Fruit fly (Drosophila melanogaster) whole organism, embryonic: ENCODE data around the gene tra.

ENCODE experiments used
- Abd-B ChIP-seq: fragments of 200-800 bp; sonication (Bioruptor generic); optimal IDR thresholded peaks from 2 replicates; lab custom pipeline; 2018; ENCODE audit warnings: missing biosample characterization, mild to moderate bottlenecking, missing genetic modification characterization, moderate library complexity
- CG10431 ChIP-seq: fragments of 200-800 bp; sonication (Bioruptor generic); optimal IDR thresholded peaks from 3 replicates; lab custom pipeline; 2018; ENCODE audit warnings: missing biosample characterization, mild to moderate bottlenecking, missing genetic modification characterization
- CG10543 ChIP-seq: fragments of 200-800 bp; sonication (Bioruptor generic); optimal IDR thresholded peaks from 3 replicates; lab custom pipeline; 2017; ENCODE audit warnings: missing biosample characterization, mild to moderate bottlenecking, missing genetic modification characterization, moderate library complexity
- CG11093 ChIP-seq: fragments of 200-800 bp; sonication (Bioruptor generic); IDR thresholded peaks from 3 replicates; pipeline ENCODE4 v1.3.6; 2022; ENCODE audit warnings: missing biosample characterization, missing genetic modification characterization
- CG12104 ChIP-seq: fragments of 200-800 bp; sonication (Bioruptor generic); optimal IDR thresholded peaks from 3 replicates; lab custom pipeline; 2016; ENCODE audit warnings: missing biosample characterization, missing genetic modification characterization
- CG12155 ChIP-seq: fragments of 200-800 bp; sonication (Bioruptor generic); optimal IDR thresholded peaks from 3 replicates; lab custom pipeline; 2016; ENCODE audit warnings: missing biosample characterization, missing genetic modification characterization
- CG1233 ChIP-seq: fragments of 200-800 bp; sonication (Bioruptor generic); optimal IDR thresholded peaks from 4 replicates; lab custom pipeline; 2018; ENCODE audit warnings: missing biosample characterization, mild to moderate bottlenecking, missing genetic modification characterization
- CG14050 ChIP-seq: fragments of 200-800 bp; sonication (Bioruptor generic); IDR thresholded peaks from 3 replicates; pipeline ENCODE4 v1.3.6; 2022; ENCODE audit warnings: missing biosample characterization, missing genetic modification characterization
- CG14965 ChIP-seq: fragments of 200-800 bp; sonication (Bioruptor generic); optimal IDR thresholded peaks from 2 replicates; lab custom pipeline; 2016; ENCODE audit warnings: missing biosample characterization, missing genetic modification characterization, borderline replicate concordance
- CG15269 ChIP-seq: fragments of 200-800 bp; sonication (Bioruptor generic); optimal IDR thresholded peaks from 2 replicates; lab custom pipeline; 2018; ENCODE audit warnings: missing biosample characterization, mild to moderate bottlenecking, missing genetic modification characterization, moderate library complexity
- CG15479 ChIP-seq: fragments of 200-800 bp; sonication (Bioruptor generic); optimal IDR thresholded peaks from 3 replicates; lab custom pipeline; 2019; ENCODE audit warnings: missing biosample characterization, mild to moderate bottlenecking, missing genetic modification characterization, moderate library complexity
- CG17568 ChIP-seq: fragments of 200-800 bp; sonication (Bioruptor generic); optimal IDR thresholded peaks from 2 replicates; lab custom pipeline; 2018; ENCODE audit warnings: missing biosample characterization, mild to moderate bottlenecking, missing genetic modification characterization, moderate library complexity
- CG18599 ChIP-seq: fragments of 200-800 bp; sonication (Bioruptor generic); optimal IDR thresholded peaks from 3 replicates; lab custom pipeline; 2017; ENCODE audit warnings: missing biosample characterization, missing genetic modification characterization, mild to moderate bottlenecking, moderate library complexity, missing genetic modification reagents
- CG2712 ChIP-seq: fragments of 200-800 bp; optimal IDR thresholded peaks from 3 replicates; lab custom pipeline; 2019; ENCODE audit warnings: missing biosample characterization, mild to moderate bottlenecking, missing genetic modification characterization, moderate library complexity
- CG30020 ChIP-seq: fragments of 200-800 bp; optimal IDR thresholded peaks from 2 replicates; lab custom pipeline; 2019; ENCODE audit warnings: missing biosample characterization, mild to moderate bottlenecking, missing genetic modification characterization, moderate library complexity
- CG3995 ChIP-seq: fragments of 200-800 bp; sonication (Bioruptor generic); optimal IDR thresholded peaks from 3 replicates; lab custom pipeline; 2016; ENCODE audit warnings: missing biosample characterization, missing genetic modification characterization
- CG4424 ChIP-seq: fragments of 200-800 bp; sonication (Bioruptor generic); optimal IDR thresholded peaks from 3 replicates; lab custom pipeline; 2016; ENCODE audit warnings: missing biosample characterization, missing genetic modification characterization
- CG8290 ChIP-seq, 3 experiments: fragments of 200-800 bp; sonication (Bioruptor generic); optimal IDR thresholded peaks; 2 replicates each; lab custom pipeline; 2016 to 2019; ENCODE audit warnings: missing biosample characterization in 3 of 3, missing genetic modification characterization in 3 of 3, mild to moderate bottlenecking in 2 of 3, moderate library complexity in 1 of 3
- CG9437 ChIP-seq: fragments of 200-800 bp; sonication (Bioruptor generic); optimal IDR thresholded peaks from 2 replicates; lab custom pipeline; 2018; ENCODE audit warnings: missing biosample characterization, mild to moderate bottlenecking, missing genetic modification characterization
- Dp ChIP-seq: fragments of 200-800 bp; sonication (Bioruptor generic); optimal IDR thresholded peaks from 2 replicates; lab custom pipeline; 2018; ENCODE audit warnings: missing biosample characterization, mild to moderate bottlenecking, missing genetic modification characterization, moderate library complexity
- ERR ChIP-seq: fragments of 200-800 bp; sonication (Bioruptor generic); optimal IDR thresholded peaks from 2 replicates; lab custom pipeline; 2016; ENCODE audit warnings: missing biosample characterization, missing genetic modification characterization
- Hey ChIP-seq: fragments of 200-800 bp; sonication (Bioruptor generic); optimal IDR thresholded peaks from 3 replicates; lab custom pipeline; 2018; ENCODE audit warnings: missing biosample characterization, mild to moderate bottlenecking, missing genetic modification characterization
- MESR4 ChIP-seq: fragments of 200-800 bp; sonication (Bioruptor generic); optimal IDR thresholded peaks from 2 replicates; lab custom pipeline; 2018; ENCODE audit warnings: missing biosample characterization, mild to moderate bottlenecking, missing genetic modification characterization, moderate library complexity
- Mes4 ChIP-seq: fragments of 200-800 bp; sonication (Bioruptor generic); optimal IDR thresholded peaks from 2 replicates; lab custom pipeline; 2016; ENCODE audit warnings: missing biosample characterization, missing genetic modification characterization
- NFAT ChIP-seq: fragments of 200-800 bp; sonication (Bioruptor generic); IDR thresholded peaks from 2 replicates; pipeline ENCODE4 v1.3.6; 2022; ENCODE audit warnings: missing biosample characterization, missing genetic modification characterization
- PHDP ChIP-seq: fragments of 200-800 bp; sonication (Bioruptor generic); optimal IDR thresholded peaks from 3 replicates; lab custom pipeline; 2018; ENCODE audit warnings: missing biosample characterization, mild to moderate bottlenecking, missing genetic modification characterization, moderate library complexity
- Scr ChIP-seq: fragments of 200-800 bp; sonication (Bioruptor generic); IDR thresholded peaks from 2 replicates; pipeline ENCODE4 v1.3.6; 2022; ENCODE audit warnings: missing biosample characterization, missing genetic modification characterization; ENCODE audit not compliant: partially characterized antibody
- Sox100B ChIP-seq: fragments of 200-800 bp; sonication (Bioruptor generic); optimal IDR thresholded peaks from 3 replicates; lab custom pipeline; 2018; ENCODE audit warnings: missing biosample characterization, mild to moderate bottlenecking, missing genetic modification characterization
- Sry-δ ChIP-seq: fragments of 200-800 bp; sonication (Bioruptor generic); optimal IDR thresholded peaks from 2 replicates; lab custom pipeline; 2016; ENCODE audit warnings: missing biosample characterization, missing genetic modification characterization
- Xbp1 ChIP-seq: fragments of 200-800 bp; sonication (Bioruptor generic); optimal IDR thresholded peaks from 3 replicates; lab custom pipeline; 2016; ENCODE audit warnings: missing biosample characterization, mild to moderate bottlenecking, missing genetic modification characterization
- az2 ChIP-seq: fragments of 200-800 bp; sonication (Bioruptor generic); optimal IDR thresholded peaks from 3 replicates; lab custom pipeline; 2016; ENCODE audit warnings: missing biosample characterization, missing genetic modification characterization
- crc ChIP-seq: fragments of 200-800 bp; sonication (Bioruptor generic); optimal IDR thresholded peaks from 2 replicates; lab custom pipeline; 2016; ENCODE audit warnings: missing biosample characterization, missing genetic modification characterization
- dati ChIP-seq: fragments of 200-800 bp; sonication (Bioruptor generic); IDR thresholded peaks from 2 replicates; pipeline ENCODE4 v1.3.6; 2022; ENCODE audit warnings: missing biosample characterization, missing genetic modification characterization
- dm ChIP-seq: fragments of 200-800 bp; sonication (Bioruptor generic); optimal IDR thresholded peaks from 3 replicates; lab custom pipeline; 2016; ENCODE audit warnings: missing biosample characterization, missing genetic modification characterization
- dmrt11E ChIP-seq: fragments of 200-800 bp; sonication (Bioruptor generic); optimal IDR thresholded peaks from 3 replicates; lab custom pipeline; 2018; ENCODE audit warnings: missing biosample characterization, mild to moderate bottlenecking, missing genetic modification characterization, moderate library complexity
- esg ChIP-seq: fragments of 200-800 bp; sonication (Bioruptor generic); conservative IDR thresholded peaks from 2 replicates; pipeline ENCODE4 v1.3.6; 2022; ENCODE audit warnings: missing biosample characterization, missing genetic modification characterization
- gce ChIP-seq: fragments of 200-800 bp; sonication (Bioruptor generic); IDR thresholded peaks from 3 replicates; pipeline ENCODE4 v1.3.6; 2022; ENCODE audit warnings: missing biosample characterization, missing genetic modification characterization
- grau ChIP-seq: fragments of 200-800 bp; optimal IDR thresholded peaks from 3 replicates; lab custom pipeline; 2019; ENCODE audit warnings: missing biosample characterization, mild to moderate bottlenecking, missing genetic modification characterization, moderate library complexity
- gt ChIP-seq: fragments of 200-800 bp; sonication (Bioruptor generic); IDR thresholded peaks from 2 replicates; pipeline ENCODE4 v1.3.6; 2022; ENCODE audit warnings: missing biosample characterization, missing genetic modification characterization
- ham ChIP-seq: fragments of 200-800 bp; sonication (Bioruptor generic); IDR thresholded peaks from 2 replicates; pipeline ENCODE4 v1.3.6; 2022; ENCODE audit warnings: missing biosample characterization, missing genetic modification characterization
- jumu ChIP-seq: fragments of 200-800 bp; sonication (Bioruptor generic); optimal IDR thresholded peaks from 3 replicates; lab custom pipeline; 2016; ENCODE audit warnings: missing biosample characterization, missing genetic modification characterization
- lilli ChIP-seq: fragments of 200-800 bp; sonication (Bioruptor generic); optimal IDR thresholded peaks from 3 replicates; lab custom pipeline; 2016; ENCODE audit warnings: missing biosample characterization, missing genetic modification characterization
- maf-S ChIP-seq: fragments of 200-800 bp; sonication (Bioruptor generic); optimal IDR thresholded peaks from 2 replicates; lab custom pipeline; 2016; ENCODE audit warnings: missing biosample characterization, missing genetic modification characterization
- odd ChIP-seq: fragments of 200-800 bp; sonication (Bioruptor generic); optimal IDR thresholded peaks from 2 replicates; lab custom pipeline; 2017; ENCODE audit warnings: missing biosample characterization, mild to moderate bottlenecking, missing genetic modification characterization
- p53 ChIP-seq: fragments of 200-800 bp; sonication (Bioruptor generic); optimal IDR thresholded peaks from 2 replicates; lab custom pipeline; 2016; ENCODE audit warnings: missing biosample characterization, missing genetic modification characterization
- pfk ChIP-seq: fragments of 200-800 bp; sonication (Bioruptor generic); optimal IDR thresholded peaks from 2 replicates; lab custom pipeline; 2018; ENCODE audit warnings: missing biosample characterization, mild to moderate bottlenecking, missing genetic modification characterization, moderate library complexity
- pros ChIP-seq: fragments of 200-800 bp; sonication (Bioruptor generic); optimal IDR thresholded peaks from 3 replicates; lab custom pipeline; 2019; ENCODE audit warnings: missing biosample characterization, mild to moderate bottlenecking, missing genetic modification characterization, moderate library complexity
- pzg ChIP-seq: fragments of 200-800 bp; sonication (Bioruptor generic); optimal IDR thresholded peaks from 3 replicates; lab custom pipeline; 2018; ENCODE audit warnings: missing biosample characterization, mild to moderate bottlenecking, missing genetic modification characterization, moderate library complexity
- sens-2 ChIP-seq: fragments of 200-800 bp; sonication (Bioruptor generic); IDR thresholded peaks from 2 replicates; pipeline ENCODE4 v1.3.6; 2022; ENCODE audit warnings: missing biosample characterization, missing genetic modification characterization
- sqz ChIP-seq: fragments of 200-800 bp; sonication (Bioruptor generic); optimal IDR thresholded peaks from 3 replicates; lab custom pipeline; 2018; ENCODE audit warnings: missing biosample characterization, mild to moderate bottlenecking, missing genetic modification characterization
- twi ChIP-seq: fragments of 200-800 bp; optimal IDR thresholded peaks from 2 replicates; lab custom pipeline; 2019; ENCODE audit warnings: missing biosample characterization, mild to moderate bottlenecking, missing genetic modification characterization, moderate library complexity

Gene tra

DNA sequence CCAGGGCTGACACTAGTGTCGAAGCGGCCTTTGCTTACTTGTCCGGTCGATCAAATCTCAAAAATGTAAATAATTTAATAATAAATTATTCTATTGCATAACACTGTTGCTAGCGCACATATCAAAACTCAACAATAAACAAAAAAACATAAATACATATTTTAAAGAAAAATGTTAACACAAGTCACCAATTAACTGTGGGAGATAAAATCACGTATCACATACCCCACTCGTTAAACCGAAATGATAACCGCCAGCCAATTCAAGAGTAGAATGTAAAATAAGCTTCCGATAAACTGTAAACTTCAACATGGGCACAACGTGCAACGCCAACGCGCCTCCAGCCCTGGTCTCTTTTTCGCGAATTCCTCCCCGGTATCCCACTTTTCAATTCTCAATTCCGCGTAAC is 11.9 kb upstream of the tra start, which contains the start of gene Arts (continued):
- peak; percentile 40 for TF ChIP-seq sqz
- no peak for TF ChIP-seq ham (GFP tag; lab: Robert Waterston, UW)
- peak; percentile 34 for TF ChIP-seq Sox100B
- TF ChIP-seq dm (GFP tag; lab: Kevin White, UChicago) = peak; percentile 71
- no peak for TF ChIP-seq CG12104 (GFP tag; lab: Kevin White, UChicago)
- TF ChIP-seq CG8290 (GFP tag; optimal IDR thresholded peaks at IDR 0.05; lab: Kevin White, UChicago) = no peak
- peak in 1 of 2 experiments; percentile 32 for TF ChIP-seq CG8290 (tag; optimal IDR thresholded peaks at IDR 0.05; lab: Kevin White, UChicago)
- TF ChIP-seq pfk (GFP tag; lab: Kevin White, UChicago) = no peak
- no peak for TF ChIP-seq ERR (GFP tag; lab: Kevin White, UChicago)
- TF ChIP-seq twi = peak; percentile 6
- TF ChIP-seq CG2712 (tag; lab: Kevin White, UChicago) = peak; percentile 47
- peak; percentile 33 for TF ChIP-seq Xbp1 (GFP tag; lab: Kevin White, UChicago)
- peak; percentile 20 for TF ChIP-seq CG9437
- peak; percentile 49 for TF ChIP-seq dmrt11E (tag; lab: Kevin White, UChicago)
- TF ChIP-seq Dp = peak; percentile 58
- TF ChIP-seq CG3995 = peak; percentile 91
- peak; percentile 27 for TF ChIP-seq Abd-B (GFP tag; lab: Kevin White, UChicago)
- peak; percentile 15 for TF ChIP-seq lilli (GFP tag; lab: Kevin White, UChicago)
- no peak for TF ChIP-seq odd (GFP tag; lab: Kevin White, UChicago)
- peak; percentile 44 for TF ChIP-seq CG18599 (GFP tag; lab: Kevin White, UChicago)
- TF ChIP-seq p53 (GFP tag; lab: Kevin White, UChicago) = no peak
- TF ChIP-seq CG15479 (GFP tag; lab: Kevin White, UChicago) = no peak
- peak; percentile 32 for TF ChIP-seq pzg
- TF ChIP-seq grau = peak; percentile 30
- TF ChIP-seq CG1233 = peak; percentile 9
- no peak for TF ChIP-seq CG10431 (GFP tag; lab: Kevin White, UChicago)
- TF ChIP-seq CG12155 (GFP tag; lab: Kevin White, UChicago) = peak; percentile 57
- peak; percentile 56 for TF ChIP-seq CG10543 (GFP tag; lab: Kevin White, UChicago)
- no peak for TF ChIP-seq Scr (GFP tag; lab: Robert Waterston, UW)

DNA sequence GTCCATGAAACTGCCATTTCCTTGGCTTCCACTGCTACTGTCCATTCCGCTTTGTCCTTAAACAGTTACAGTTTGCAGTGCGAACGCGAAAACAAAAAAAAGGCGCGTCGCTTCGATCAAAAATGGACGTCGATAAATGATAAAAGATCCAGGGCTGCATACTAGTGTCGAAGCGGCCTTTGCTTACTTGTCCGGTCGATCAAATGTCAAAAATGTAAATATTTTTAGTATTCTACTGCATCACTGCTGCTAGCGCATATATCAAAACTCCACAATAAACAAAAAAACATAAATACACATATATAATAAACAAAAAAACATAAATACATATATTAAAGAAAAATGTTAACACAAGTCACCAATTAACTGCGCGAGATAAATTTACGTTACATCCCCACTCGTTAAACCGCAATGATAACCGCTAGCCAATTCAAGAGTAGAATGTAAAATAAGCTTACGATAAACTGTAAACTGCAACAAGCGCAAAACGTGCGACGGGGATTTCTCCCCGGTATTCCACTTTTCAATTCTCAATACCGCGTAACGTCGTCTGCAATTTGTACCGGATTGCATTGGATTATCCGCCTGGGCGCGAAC is 4.2 kb upstream of the tra start, which contains the start of the genes spd-2 and Apl:
Gene spd-2, minus strand, starts transcription at position 93 of the 597 bp plus-strand sequence.
Gene Apl, plus strand, starts transcription at position 260 of the 597 bp plus-strand sequence.
- TF ChIP-seq CG11093 (GFP tag; lab: Robert Waterston, UW) = no peak
- no peak for TF ChIP-seq NFAT (GFP tag; lab: Robert Waterston, UW)
- TF ChIP-seq Sox100B = no peak
- no peak for TF ChIP-seq Sry-δ
- TF ChIP-seq CG4424 (GFP tag; lab: Kevin White, UChicago) = no peak
- no peak for TF ChIP-seq dati (GFP tag; lab: Robert Waterston, UW)
- TF ChIP-seq CG14965 (GFP tag; lab: Kevin White, UChicago) = no peak
- TF ChIP-seq pros (GFP tag; lab: Kevin White, UChicago) = no peak
- no peak for TF ChIP-seq esg (GFP tag; lab: Robert Waterston, UW)
- TF ChIP-seq jumu = no peak
- no peak for TF ChIP-seq Hey (tag; lab: Kevin White, UChicago)
- no peak for TF ChIP-seq crc (GFP tag; lab: Kevin White, UChicago)
- TF ChIP-seq MESR4 (GFP tag; lab: Kevin White, UChicago) = no peak
- peak; percentile 22 for TF ChIP-seq CG30020 (tag; lab: Kevin White, UChicago)
- no peak for TF ChIP-seq gce
- TF ChIP-seq maf-S (GFP tag; lab: Kevin White, UChicago) = no peak
- TF ChIP-seq CG14050 (GFP tag; lab: Robert Waterston, UW) = no peak
- TF ChIP-seq sens-2 = no peak
- TF ChIP-seq CG17568 (GFP tag; lab: Kevin White, UChicago) = no peak
- no peak for TF ChIP-seq PHDP
- TF ChIP-seq az2 (GFP tag; lab: Kevin White, UChicago) = no peak
- TF ChIP-seq CG15269 = no peak
- no peak for TF ChIP-seq Mes4 (GFP tag; lab: Kevin White, UChicago)
- TF ChIP-seq gt (GFP tag; lab: Robert Waterston, UW) = no peak
